Fruit fly (Drosophila melanogaster) whole organism, embryonic: Measurements from ENCODE around the gene CG13138.
A peak's percentile ranks its signal among the peaks of the same experiment; 100 is the strongest.

Experiments
- CG11723 ChIP-seq: fragments of 200-800 bp; sonication (Bioruptor generic); optimal IDR thresholded peaks from 2 replicates; lab custom pipeline; 2017; ENCODE audit warnings: missing biosample characterization, mild to moderate bottlenecking, missing genetic modification characterization
- CG1603 ChIP-seq: fragments of 200-800 bp; sonication (Bioruptor generic); optimal IDR thresholded peaks from 2 replicates; lab custom pipeline; 2019; ENCODE audit warnings: missing biosample characterization, mild to moderate bottlenecking, missing genetic modification characterization, moderate library complexity
- CG17612 ChIP-seq: fragments of 200-800 bp; sonication (Bioruptor generic); IDR thresholded peaks from 2 replicates; pipeline ENCODE4 v1.3.6; 2022; ENCODE audit warnings: missing biosample characterization, missing genetic modification characterization
- CG17829 ChIP-seq: fragments of 200-800 bp; optimal IDR thresholded peaks from 2 replicates; lab custom pipeline; 2019; ENCODE audit warnings: missing biosample characterization, mild to moderate bottlenecking, missing genetic modification characterization, moderate library complexity
- CG18619 ChIP-seq: fragments of 200-800 bp; sonication (Bioruptor generic); optimal IDR thresholded peaks from 3 replicates; lab custom pipeline; 2017; ENCODE audit warnings: missing biosample characterization, mild to moderate bottlenecking, missing genetic modification characterization
- CG32772 ChIP-seq: fragments of 200-800 bp; sonication (Bioruptor generic); IDR thresholded peaks from 2 replicates; pipeline ENCODE4 v1.3.6; 2022; ENCODE audit warnings: missing biosample characterization, missing genetic modification characterization
- CG3281 ChIP-seq: fragments of 200-800 bp; sonication (Bioruptor generic); optimal IDR thresholded peaks from 3 replicates; lab custom pipeline; 2017; ENCODE audit warnings: missing biosample characterization, mild to moderate bottlenecking, missing genetic modification characterization
- CG3838 ChIP-seq: fragments of 200-800 bp; sonication (Bioruptor generic); optimal IDR thresholded peaks from 3 replicates; lab custom pipeline; 2016; ENCODE audit warnings: missing biosample characterization, missing genetic modification characterization
- CG5180 ChIP-seq: fragments of 200-800 bp; sonication (Bioruptor generic); optimal IDR thresholded peaks from 3 replicates; lab custom pipeline; 2017; ENCODE audit warnings: missing biosample characterization, missing genetic modification characterization, mild to moderate bottlenecking, moderate library complexity, missing genetic modification reagents
- CG5245 ChIP-seq: fragments of 200-800 bp; sonication (Bioruptor generic); optimal IDR thresholded peaks from 3 replicates; lab custom pipeline; 2016; ENCODE audit warnings: missing biosample characterization, missing genetic modification characterization
- CG5953 ChIP-seq: fragments of 200-800 bp; sonication (Bioruptor generic); IDR thresholded peaks from 2 replicates; pipeline ENCODE4 v1.3.6; 2022; ENCODE audit warnings: missing biosample characterization, missing genetic modification characterization
- CG6254 ChIP-seq: fragments of 200-800 bp; sonication (Bioruptor generic); optimal IDR thresholded peaks from 3 replicates; lab custom pipeline; 2017; ENCODE audit warnings: mild to moderate bottlenecking, missing biosample characterization, missing genetic modification reagents, missing genetic modification characterization
- CG7556 ChIP-seq: fragments of 200-800 bp; sonication (Bioruptor generic); optimal IDR thresholded peaks from 2 replicates; lab custom pipeline; 2017; ENCODE audit warnings: missing biosample characterization, mild to moderate bottlenecking, missing genetic modification characterization
- CG7987 ChIP-seq: fragments of 200-800 bp; sonication (Bioruptor generic); optimal IDR thresholded peaks from 2 replicates; lab custom pipeline; 2018; ENCODE audit warnings: missing biosample characterization, mild to moderate bottlenecking, missing genetic modification characterization, moderate library complexity
- CG8944 ChIP-seq: fragments of 200-800 bp; sonication (Bioruptor generic); optimal IDR thresholded peaks from 3 replicates; lab custom pipeline; 2016; ENCODE audit warnings: missing biosample characterization, missing genetic modification characterization
- CG9727 ChIP-seq: fragments of 200-800 bp; sonication (Bioruptor generic); optimal IDR thresholded peaks from 3 replicates; lab custom pipeline; 2017; ENCODE audit warnings: missing biosample characterization, mild to moderate bottlenecking, missing genetic modification characterization
- D19B ChIP-seq: fragments of 200-800 bp; sonication (Bioruptor generic); optimal IDR thresholded peaks from 2 replicates; lab custom pipeline; 2017; ENCODE audit warnings: missing biosample characterization, mild to moderate bottlenecking, missing genetic modification characterization
- Dbx ChIP-seq: fragments of 200-800 bp; sonication (Bioruptor generic); IDR thresholded peaks from 3 replicates; pipeline ENCODE4 v1.3.6; 2022; ENCODE audit warnings: missing biosample characterization, missing genetic modification characterization
- Deaf1 ChIP-seq: fragments of 200-800 bp; optimal IDR thresholded peaks from 3 replicates; lab custom pipeline; 2019; ENCODE audit warnings: missing biosample characterization, mild to moderate bottlenecking, missing genetic modification characterization, moderate library complexity
- Dip2 ChIP-seq: fragments of 200-800 bp; sonication (Bioruptor generic); IDR thresholded peaks from 2 replicates; pipeline ENCODE4 v1.3.6; 2022; ENCODE audit warnings: missing biosample characterization, missing genetic modification characterization
- ERR ChIP-seq: fragments of 200-800 bp; sonication (Bioruptor generic); optimal IDR thresholded peaks from 2 replicates; lab custom pipeline; 2016; ENCODE audit warnings: missing biosample characterization, missing genetic modification characterization
- Eip74EF ChIP-seq, 2 experiments: fragments of 200-800 bp in 1 of 2; fragments of >200 bp in 1 of 2; sonication (Bioruptor generic) in 1 of 2; optimal IDR thresholded peaks; 2 replicates each; lab custom pipeline; 2017 to 2019; ENCODE audit warnings: missing biosample characterization in 2 of 2, missing genetic modification characterization in 2 of 2, mild to moderate bottlenecking in 1 of 2, moderate library complexity in 1 of 2
- Ets65A ChIP-seq: fragments of 200-800 bp; sonication (Bioruptor generic); peaks from one replicate; lab custom pipeline; 2016; ENCODE audit warnings: missing biosample characterization, missing genetic modification characterization
- GATAe ChIP-seq: fragments of 200-800 bp; sonication (Bioruptor generic); conservative IDR thresholded peaks from 2 replicates; pipeline ENCODE4 v1.3.6; 2022; ENCODE audit warnings: missing biosample characterization, missing genetic modification characterization
- HLH4C ChIP-seq: fragments of 200-800 bp; sonication (Bioruptor generic); IDR thresholded peaks from 3 replicates; pipeline ENCODE4 v1.3.6; 2022; ENCODE audit warnings: missing biosample characterization, missing genetic modification characterization; ENCODE audit not compliant: partially characterized antibody
- Lhr ChIP-seq: fragments of 200-800 bp; sonication (Bioruptor generic); optimal IDR thresholded peaks from 3 replicates; lab custom pipeline; 2017; ENCODE audit warnings: mild to moderate bottlenecking, missing biosample characterization, missing genetic modification reagents, missing genetic modification characterization
- Mes4 ChIP-seq: fragments of 200-800 bp; sonication (Bioruptor generic); optimal IDR thresholded peaks from 2 replicates; lab custom pipeline; 2016; ENCODE audit warnings: missing biosample characterization, missing genetic modification characterization
- Pdp1 ChIP-seq, 2 experiments: fragments of 200-800 bp; sonication (Bioruptor generic); optimal IDR thresholded peaks; 3 replicates each; lab custom pipeline; 2016; ENCODE audit warnings: missing biosample characterization in 2 of 2, missing genetic modification characterization in 2 of 2, mild to moderate bottlenecking in 1 of 2, moderate library complexity in 1 of 2
- Ravus ChIP-seq: fragments of 200-800 bp; sonication (Bioruptor generic); IDR thresholded peaks from 2 replicates; pipeline ENCODE4 v1.3.6; 2022; ENCODE audit warnings: missing biosample characterization, missing genetic modification characterization
- Scr ChIP-seq: fragments of 200-800 bp; sonication (Bioruptor generic); IDR thresholded peaks from 2 replicates; pipeline ENCODE4 v1.3.6; 2022; ENCODE audit warnings: missing biosample characterization, missing genetic modification characterization; ENCODE audit not compliant: partially characterized antibody
- Stat92E ChIP-seq, 3 experiments: fragments of >200 bp in 2 of 3; fragments of 200-800 bp in 1 of 3; sonication (Bioruptor generic) in 1 of 3; optimal IDR thresholded peaks; 2 replicates each; lab custom pipeline; 2017 to 2019; ENCODE audit warnings: missing biosample characterization in 3 of 3, missing genetic modification characterization in 3 of 3, mild to moderate bottlenecking in 1 of 3, moderate library complexity in 1 of 3
- al ChIP-seq: fragments of 200-800 bp; sonication (Bioruptor generic); IDR thresholded peaks from 2 replicates; pipeline ENCODE4 v1.3.6; 2022; ENCODE audit warnings: missing biosample characterization, missing genetic modification characterization
- amos ChIP-seq: fragments of 200-800 bp; sonication (Bioruptor generic); IDR thresholded peaks from 2 replicates; pipeline ENCODE4 v1.3.6; 2022; ENCODE audit warnings: missing biosample characterization, missing genetic modification characterization; ENCODE audit not compliant: partially characterized antibody
- aop ChIP-seq: fragments of 200-800 bp; sonication (Bioruptor generic); IDR thresholded peaks from 2 replicates; pipeline ENCODE4 v1.3.6; 2022; ENCODE audit warnings: missing biosample characterization, missing genetic modification characterization
- ato ChIP-seq: fragments of 200-800 bp; sonication (Bioruptor generic); IDR thresholded peaks from 2 replicates; pipeline ENCODE4 v1.3.6; 2022; ENCODE audit warnings: missing biosample characterization, missing genetic modification characterization; ENCODE audit not compliant: partially characterized antibody
- bcd ChIP-seq: fragments of 200-800 bp; sonication (Bioruptor generic); optimal IDR thresholded peaks from 2 replicates; lab custom pipeline; 2017; ENCODE audit warnings: missing biosample characterization, mild to moderate bottlenecking, missing genetic modification characterization
- crol ChIP-seq: fragments of 200-800 bp; sonication (Bioruptor generic); IDR thresholded peaks from 2 replicates; pipeline ENCODE4 v1.3.6; 2022; ENCODE audit warnings: missing biosample characterization, missing genetic modification characterization
- disco-r ChIP-seq: fragments of 200-800 bp; sonication (Bioruptor generic); optimal IDR thresholded peaks from 2 replicates; lab custom pipeline; 2016; ENCODE audit warnings: missing biosample characterization, missing genetic modification characterization
- esg ChIP-seq: fragments of 200-800 bp; sonication (Bioruptor generic); conservative IDR thresholded peaks from 2 replicates; pipeline ENCODE4 v1.3.6; 2022; ENCODE audit warnings: missing biosample characterization, missing genetic modification characterization
- ftz-f1 ChIP-seq: fragments of 200-800 bp; sonication (Bioruptor generic); optimal IDR thresholded peaks from 2 replicates; lab custom pipeline; 2016; ENCODE audit warnings: missing biosample characterization, missing genetic modification characterization
- inv ChIP-seq: fragments of 200-800 bp; sonication (Bioruptor generic); IDR thresholded peaks from 2 replicates; pipeline ENCODE4 v1.3.6; 2022; ENCODE audit warnings: missing biosample characterization, missing genetic modification characterization; ENCODE audit not compliant: partially characterized antibody
- knrl ChIP-seq: fragments of 200-800 bp; sonication (Bioruptor generic); IDR thresholded peaks from 3 replicates; pipeline ENCODE4 v1.3.6; 2022; ENCODE audit warnings: missing biosample characterization, missing genetic modification characterization; ENCODE audit not compliant: partially characterized antibody
- lilli ChIP-seq: fragments of 200-800 bp; sonication (Bioruptor generic); optimal IDR thresholded peaks from 3 replicates; lab custom pipeline; 2016; ENCODE audit warnings: missing biosample characterization, missing genetic modification characterization
- nerfin-1 ChIP-seq: fragments of 200-800 bp; sonication (Bioruptor generic); optimal IDR thresholded peaks from 3 replicates; lab custom pipeline; 2019; ENCODE audit warnings: missing biosample characterization, mild to moderate bottlenecking, missing genetic modification characterization, moderate library complexity
- sens ChIP-seq: fragments of 200-800 bp; sonication (Bioruptor generic); peaks from one replicate; lab custom pipeline; 2016; ENCODE audit warnings: missing biosample characterization, missing genetic modification characterization
- slp2 ChIP-seq: fragments of 200-800 bp; sonication (Bioruptor generic); optimal IDR thresholded peaks from 2 replicates; lab custom pipeline; 2016; ENCODE audit warnings: missing biosample characterization, missing genetic modification characterization
- tap ChIP-seq: fragments of 200-800 bp; optimal IDR thresholded peaks from 3 replicates; lab custom pipeline; 2019; ENCODE audit warnings: missing biosample characterization, mild to moderate bottlenecking, missing genetic modification characterization, moderate library complexity
- usp ChIP-seq: fragments of >200 bp; optimal IDR thresholded peaks from 2 replicates; lab custom pipeline; 2017; ENCODE audit warnings: missing biosample characterization, missing genetic modification characterization
- vnd ChIP-seq: fragments of 200-800 bp; sonication (Bioruptor generic); IDR thresholded peaks from 3 replicates; pipeline ENCODE4 v1.3.6; 2022; ENCODE audit warnings: missing biosample characterization, missing genetic modification characterization; ENCODE audit not compliant: partially characterized antibody

CG13138 gene

DNA sequence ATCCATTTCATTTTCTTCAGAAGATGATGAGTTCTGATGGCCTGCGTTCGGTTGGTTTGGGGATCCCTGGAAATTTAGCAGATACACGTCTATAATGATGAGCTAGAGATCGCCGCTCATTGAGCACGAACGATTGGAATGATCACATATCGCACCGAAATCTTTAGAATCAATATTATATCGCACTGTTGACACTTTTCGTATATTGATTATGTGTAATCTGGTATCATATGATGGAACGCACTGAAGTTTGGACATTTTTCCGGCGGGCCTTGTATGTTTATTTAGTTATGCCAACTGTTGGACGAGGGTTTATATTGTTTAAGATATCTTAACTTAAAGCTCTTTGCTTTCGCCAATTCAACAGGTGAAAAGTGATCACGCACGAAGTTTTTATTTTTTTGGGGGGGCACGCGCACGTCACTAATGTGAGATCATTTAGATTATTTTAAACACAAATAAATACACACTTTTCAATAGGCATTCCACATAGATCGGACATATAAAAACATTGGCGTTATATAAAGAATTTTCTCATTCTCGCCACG lies 19.3 kb upstream of the CG13138 start (continued):
- TF ChIP-seq inv (GFP tag; lab: Robert Waterston, UW) (peak; percentile 86), CG11723 (GFP tag; lab: Kevin White, UChicago) (peak; percentile 7), CG3838 (GFP tag; lab: Kevin White, UChicago) (no peak), CG5245 (no peak), Stat92E (GFP tag; optimal IDR thresholded peaks at IDR 0.05; lab: Kevin White, UChicago) (no peak), Mes4 (GFP tag; lab: Kevin White, UChicago) (no peak), bcd (GFP tag; lab: Kevin White, UChicago) (no peak), CG17829 (tag; lab: Kevin White, UChicago) (peak; percentile 9), CG7556 (GFP tag; lab: Kevin White, UChicago) (peak; percentile 5), ERR (no peak), crol (GFP tag; lab: Robert Waterston, UW) (no peak), Dip2 (GFP tag; lab: Robert Waterston, UW) (no peak), Pdp1 (GFP tag; optimal IDR thresholded peaks at IDR 0.05; lab: Kevin White, UChicago) (peak in 1 of 2 experiments; percentile 69), Ets65A (GFP tag; lab: Kevin White, UChicago) (peak; percentile 85), usp (GFP tag; lab: Kevin White, UChicago) (no peak), CG5953 (0 out of 2 replicates have a peak, but pooled peaks have one; percentile 10), amos (GFP tag; lab: Robert Waterston, UW) (peak; percentile 60; the same call in 1 of the 2 replicates), GATAe (no peak), CG6254 (GFP tag; lab: Kevin White, UChicago) (peak; percentile 1), CG7987 (GFP tag; lab: Kevin White, UChicago) (peak; percentile 21), vnd (GFP tag; lab: Robert Waterston, UW) (peak; percentile 75), tap (tag; lab: Kevin White, UChicago) (no peak), ato (GFP tag; lab: Robert Waterston, UW) (peak; percentile 11; the same call in 1 of the 2 replicates), D19B (GFP tag; lab: Kevin White, UChicago) (peak; percentile 12), CG5180 (no peak), disco-r (GFP tag; lab: Kevin White, UChicago) (peak; percentile 31), CG18619 (GFP tag; lab: Kevin White, UChicago) (no peak), CG1603 (peak; percentile 2), CG8944 (GFP tag; lab: Kevin White, UChicago) (no peak), Deaf1 (tag; lab: Kevin White, UChicago) (no peak), Ravus (GFP tag; lab: Robert Waterston, UW) (no peak), CG3281 (GFP tag; lab: Kevin White, UChicago) (peak; percentile 49), ftz-f1 (GFP tag; lab: Kevin White, UChicago) (no peak), al (no peak; the same call in 1 of the 2 replicates), CG9727 (peak; percentile 17), aop (no peak), knrl (GFP tag; lab: Robert Waterston, UW) (peak; percentile 86; the same call in 2 of the 3 replicates), lilli (GFP tag; lab: Kevin White, UChicago) (peak; percentile 42), Scr (GFP tag; lab: Robert Waterston, UW) (peak; percentile 81), Dbx (GFP tag; lab: Robert Waterston, UW) (peak; percentile 43; the same call in 1 of the 3 replicates), nerfin-1 (tag; lab: Kevin White, UChicago) (peak; percentile 10), Lhr (no peak), slp2 (GFP tag; lab: Kevin White, UChicago) (peak; percentile 10), CG17612 (GFP tag; lab: Robert Waterston, UW) (no peak), Eip74EF (GFP tag; optimal IDR thresholded peaks at IDR 0.05; lab: Kevin White, UChicago) (no peak), sens (GFP tag; lab: Kevin White, UChicago) (peak; percentile 57), CG32772 (no peak), esg (GFP tag; lab: Robert Waterston, UW) (no peak), HLH4C (GFP tag; lab: Robert Waterston, UW) (peak; percentile 63; the same call in 2 of the 3 replicates)
